Worm (Caenorhabditis elegans) whole organism, L1 larva: ENCODE results near the gene mrpl-35.

Experiments used
- C16A3.4 ChIP-seq: fragments of 150-350 bp; optimal IDR thresholded peaks from 2 replicates; lab custom pipeline; 2014; ENCODE audit warnings: missing biosample characterization, missing genetic modification characterization
- F16B12.6 ChIP-seq: fragments of 150-350 bp; optimal IDR thresholded peaks from 2 replicates; lab custom pipeline; 2014; ENCODE audit warnings: missing biosample characterization, missing genetic modification characterization
- alr-1 ChIP-seq: fragments of 200-800 bp; sonication (Bioruptor generic); optimal IDR thresholded peaks from 2 replicates; lab custom pipeline; 2018; ENCODE audit warnings: borderline replicate concordance, mild to moderate bottlenecking, missing genetic modification characterization, missing compliant biosample characterization
- blmp-1 ChIP-seq: fragments of 150-350 bp; optimal IDR thresholded peaks from 2 replicates; lab custom pipeline; 2014; ENCODE audit warnings: missing biosample characterization, missing genetic modification characterization
- ceh-63 ChIP-seq: fragments of 200-800 bp; sonication (Bioruptor generic); optimal IDR thresholded peaks from 2 replicates; lab custom pipeline; 2018; ENCODE audit warnings: mild to moderate bottlenecking, missing genetic modification characterization, missing compliant biosample characterization
- ceh-82 ChIP-seq, 3 experiments: fragments of 150-350 bp in 1 of 3; sonication (generic microtip) in 2 of 3; optimal IDR thresholded peaks; 2 replicates each; lab custom pipeline; 2014 to 2017; ENCODE audit warnings: missing biosample characterization in 3 of 3, missing genetic modification characterization in 3 of 3
- ceh-88 ChIP-seq: fragments of 200-800 bp; sonication (Bioruptor generic); IDR thresholded peaks from 2 replicates; pipeline ENCODE4 v1.3.6; 2022; ENCODE audit warnings: missing genetic modification characterization, missing compliant biosample characterization
- efl-1 ChIP-seq, 4 experiments: fragments of 150-350 bp; optimal IDR thresholded peaks in 3 of 4; peaks in 1 of 4; 1 replicate in 1 of 4; 2 replicates in 3 of 4; lab custom pipeline; 2014; ENCODE audit warnings: missing biosample characterization in 2 of 4, missing genetic modification characterization in 2 of 4, missing genetic modification reagents in 2 of 4
- efl-3 ChIP-seq: fragments of 200-800 bp; sonication (Bioruptor generic); optimal IDR thresholded peaks from 2 replicates; lab custom pipeline; 2018; ENCODE audit warnings: mild to moderate bottlenecking, missing genetic modification characterization, missing compliant biosample characterization
- egl-27 ChIP-seq, 2 experiments: fragments of 150-350 bp in 1 of 2; sonication (generic microtip); optimal IDR thresholded peaks; 3 replicates each; lab custom pipeline; 2017 to 2018; ENCODE audit warnings: missing biosample characterization in 2 of 2, missing genetic modification characterization in 2 of 2, missing genetic modification reagents in 2 of 2
- elt-2 ChIP-seq: sonication (generic microtip); optimal IDR thresholded peaks from 2 replicates; lab custom pipeline; 2016; ENCODE audit warnings: missing genetic modification characterization, mild to moderate bottlenecking, inconsistent platforms, missing compliant biosample characterization, missing genetic modification reagents
- elt-3 ChIP-seq, 6 experiments: fragments of 150-350 bp in 1 of 6; sonication (generic microtip); optimal IDR thresholded peaks; 2 replicates each; lab custom pipeline; 2017 to 2018; ENCODE audit warnings: missing biosample characterization in 6 of 6, missing genetic modification characterization in 6 of 6, inconsistent platforms in 1 of 6
- grh-1 ChIP-seq: fragments of 200-800 bp; sonication (Bioruptor generic); IDR thresholded peaks from 2 replicates; pipeline ENCODE4 v1.3.6; 2022; ENCODE audit warnings: missing genetic modification reagents, missing genetic modification characterization, missing compliant biosample characterization
- hpl-2 ChIP-seq: fragments of 150-350 bp; optimal IDR thresholded peaks from 2 replicates; lab custom pipeline; 2014; ENCODE audit warnings: missing biosample characterization, missing genetic modification reagents, missing genetic modification characterization
- irx-1 ChIP-seq: sonication (generic microtip); optimal IDR thresholded peaks from 2 replicates; lab custom pipeline; 2016; ENCODE audit warnings: missing genetic modification characterization, missing compliant biosample characterization
- lin-14 ChIP-seq: fragments of 200-800 bp; sonication (Bioruptor generic); optimal IDR thresholded peaks from 2 replicates; lab custom pipeline; 2018; ENCODE audit warnings: mild to moderate bottlenecking, missing genetic modification characterization, moderate library complexity, missing compliant biosample characterization
- lin-35 ChIP-seq, 2 experiments: fragments of 150-350 bp; optimal IDR thresholded peaks; 2 replicates each; lab custom pipeline; 2014; ENCODE audit warnings: missing biosample characterization in 2 of 2, missing genetic modification characterization in 2 of 2, missing genetic modification reagents in 2 of 2
- lin-39 ChIP-seq: fragments of 150-350 bp; optimal IDR thresholded peaks from 2 replicates; lab custom pipeline; 2014; ENCODE audit warnings: missing biosample characterization, missing genetic modification reagents, missing genetic modification characterization
- mab-9 ChIP-seq: fragments of 200-800 bp; sonication (Bioruptor generic); IDR thresholded peaks from 2 replicates; pipeline ENCODE4 v1.3.6; 2022; ENCODE audit warnings: missing genetic modification reagents, missing genetic modification characterization, missing compliant biosample characterization
- mdl-1 ChIP-seq, 2 experiments: fragments of 150-350 bp; optimal IDR thresholded peaks; 2 replicates each; lab custom pipeline; 2014 to 2017; ENCODE audit warnings: missing biosample characterization in 2 of 2, missing genetic modification characterization in 2 of 2, inconsistent platforms in 1 of 2
- mef-2 ChIP-seq: fragments of 150-350 bp; optimal IDR thresholded peaks from 2 replicates; lab custom pipeline; 2014; ENCODE audit warnings: missing biosample characterization, missing genetic modification characterization
- mep-1 ChIP-seq: fragments of 150-350 bp; optimal IDR thresholded peaks from 2 replicates; lab custom pipeline; 2014; ENCODE audit warnings: missing biosample characterization, missing genetic modification characterization
- nhr-12 ChIP-seq: sonication (generic microtip); optimal IDR thresholded peaks from 2 replicates; lab custom pipeline; 2017; ENCODE audit warnings: missing biosample characterization, missing genetic modification characterization
- nhr-19 ChIP-seq: fragments of 200-800 bp; sonication (Bioruptor generic); conservative IDR thresholded peaks from 2 replicates; pipeline ENCODE4 v1.3.6; 2022; ENCODE audit warnings: missing genetic modification characterization, missing compliant biosample characterization
- nhr-76 ChIP-seq: sonication (generic microtip); optimal IDR thresholded peaks from 2 replicates; lab custom pipeline; 2017; ENCODE audit warnings: missing biosample characterization, missing genetic modification characterization
- nhr-77 ChIP-seq: fragments of 150-350 bp; optimal IDR thresholded peaks from 2 replicates; lab custom pipeline; 2014; ENCODE audit warnings: missing biosample characterization, missing genetic modification characterization
- nhr-85 ChIP-seq: sonication (generic microtip); peaks from one replicate; lab custom pipeline; 2016; ENCODE audit warnings: missing genetic modification characterization, inconsistent platforms, missing compliant biosample characterization
- nhr-90 ChIP-seq: sonication (generic microtip); optimal IDR thresholded peaks from 2 replicates; lab custom pipeline; 2016; ENCODE audit warnings: mild to moderate bottlenecking, missing genetic modification characterization, missing compliant biosample characterization; ENCODE audit not compliant: poor library complexity
- pax-3 ChIP-seq: fragments of 200-800 bp; sonication (Bioruptor generic); optimal IDR thresholded peaks from 2 replicates; lab custom pipeline; 2018; ENCODE audit warnings: mild to moderate bottlenecking, missing genetic modification characterization, moderate library complexity, missing compliant biosample characterization
- pqm-1 ChIP-seq: sonication (generic microtip); optimal IDR thresholded peaks from 3 replicates; lab custom pipeline; 2017; ENCODE audit warnings: missing biosample characterization, missing genetic modification characterization
- rnt-1 ChIP-seq: sonication (generic microtip); optimal IDR thresholded peaks from 2 replicates; lab custom pipeline; 2016; ENCODE audit warnings: mild to moderate bottlenecking, missing genetic modification characterization, moderate library complexity, missing compliant biosample characterization
- skn-1 ChIP-seq: fragments of 150-350 bp; optimal IDR thresholded peaks from 2 replicates; lab custom pipeline; 2014; ENCODE audit warnings: missing biosample characterization, missing genetic modification characterization
- snpc-4 ChIP-seq: fragments of 150-350 bp; optimal IDR thresholded peaks from 2 replicates; lab custom pipeline; 2014; ENCODE audit warnings: missing biosample characterization, missing genetic modification characterization
- snu-23 ChIP-seq: sonication (generic microtip); optimal IDR thresholded peaks from 2 replicates; lab custom pipeline; 2016; ENCODE audit warnings: missing genetic modification characterization, missing compliant biosample characterization
- sox-4 ChIP-seq: sonication (generic microtip); optimal IDR thresholded peaks from 2 replicates; lab custom pipeline; 2016; ENCODE audit warnings: missing genetic modification characterization, missing compliant biosample characterization
- sptf-1 ChIP-seq: fragments of 150-350 bp; optimal IDR thresholded peaks from 2 replicates; lab custom pipeline; 2014; ENCODE audit warnings: missing biosample characterization, missing genetic modification characterization
- swsn-7 ChIP-seq: sonication (generic microtip); optimal IDR thresholded peaks from 2 replicates; lab custom pipeline; 2016; ENCODE audit warnings: missing genetic modification characterization, missing compliant biosample characterization
- tbx-2 ChIP-seq: sonication (generic microtip); optimal IDR thresholded peaks from 2 replicates; lab custom pipeline; 2016; ENCODE audit warnings: missing genetic modification characterization, missing compliant biosample characterization
- unc-130 ChIP-seq: fragments of 150-350 bp; optimal IDR thresholded peaks from 2 replicates; lab custom pipeline; 2017; ENCODE audit warnings: missing biosample characterization, missing genetic modification characterization, inconsistent platforms
- unc-30 ChIP-seq: sonication (generic microtip); optimal IDR thresholded peaks from 2 replicates; lab custom pipeline; 2017; ENCODE audit warnings: missing biosample characterization, missing genetic modification characterization
- unc-62 ChIP-seq: fragments of 150-350 bp; optimal IDR thresholded peaks from 2 replicates; lab custom pipeline; 2014; ENCODE audit warnings: missing biosample characterization, missing genetic modification reagents, missing genetic modification characterization
- unc-98 ChIP-seq: fragments of 200-800 bp; sonication (Bioruptor generic); IDR thresholded peaks from 2 replicates; pipeline ENCODE4 v1.3.6; 2022; ENCODE audit warnings: missing genetic modification characterization, missing compliant biosample characterization
- ztf-11 ChIP-seq, 2 experiments: sonication (generic microtip); optimal IDR thresholded peaks; 2 replicates each; lab custom pipeline; 2016 to 2017; ENCODE audit warnings: missing genetic modification characterization in 2 of 2, missing biosample characterization in 1 of 2, missing compliant biosample characterization in 1 of 2
- ztf-4 ChIP-seq: fragments of 150-350 bp; optimal IDR thresholded peaks from 2 replicates; lab custom pipeline; 2014; ENCODE audit warnings: missing biosample characterization, missing genetic modification characterization

The mrpl-35 gene

DNA sequence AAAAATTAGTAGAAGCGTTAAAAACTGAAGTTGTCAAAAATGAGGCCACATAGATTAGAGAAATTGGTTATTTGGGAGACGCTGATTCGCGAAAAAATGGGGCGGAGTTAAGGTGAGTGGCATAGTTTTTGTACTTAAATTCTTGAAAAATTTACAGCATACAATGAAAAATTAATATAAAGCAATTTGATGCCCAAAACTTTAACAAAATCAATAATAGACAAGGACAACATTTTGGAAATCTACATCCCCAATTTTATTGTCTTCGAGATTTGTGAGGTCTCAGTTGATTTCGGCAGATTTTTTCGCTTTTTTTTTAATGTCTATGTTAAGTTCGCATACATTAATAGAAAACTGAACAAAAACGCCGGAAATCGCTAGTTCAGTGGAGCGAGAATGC, 33.8 kb upstream of the mrpl-35 start (continued):
- no peak for TF ChIP-seq egl-27 (tag; optimal IDR thresholded peaks at IDR 0.05; lab: Kevin White, UChicago)
- no peak for TF ChIP-seq sptf-1 (tag; lab: Kevin White, UChicago)
- TF ChIP-seq ztf-4, result no peak
- TF ChIP-seq ceh-88 (GFP tag; lab: Robert Waterston, UW), result peak; percentile 65; the same call in 1 of the 2 replicates

DNA sequence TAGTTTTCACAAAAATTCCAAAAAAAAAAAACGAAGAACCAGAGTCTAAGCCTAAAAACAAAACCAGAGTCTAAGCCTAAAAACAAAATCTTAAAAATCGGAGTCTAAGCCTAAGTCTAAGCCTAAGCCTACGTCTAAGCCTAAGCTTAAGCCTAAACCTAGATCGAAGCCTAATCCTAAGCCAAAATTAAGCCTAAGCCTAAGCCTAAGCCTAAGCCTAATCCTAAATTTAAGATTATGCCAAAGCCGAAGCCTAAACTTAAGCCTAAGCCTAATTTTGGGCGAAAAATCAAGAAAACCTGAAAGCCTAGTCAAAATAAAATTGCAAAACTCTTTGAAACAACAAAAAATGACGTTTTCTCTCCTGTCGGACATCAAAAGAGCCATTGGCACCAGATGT, 32.7 kb upstream of the mrpl-35 start:
- TF ChIP-seq tbx-2 (tag; lab: Kevin White, UChicago), result no peak
- TF ChIP-seq grh-1 (GFP tag; lab: Robert Waterston, UW), result no peak
- no peak for TF ChIP-seq mab-9 (GFP tag; lab: Robert Waterston, UW)
- no peak for TF ChIP-seq unc-130 (tag; lab: Kevin White, UChicago)
- TF ChIP-seq alr-1 (tag; lab: Kevin White, UChicago), result no peak
- no peak for TF ChIP-seq unc-62 (GFP tag; lab: Kevin White, UChicago)
- TF ChIP-seq irx-1 (tag; lab: Kevin White, UChicago), result no peak
- no peak for TF ChIP-seq elt-3 (tag; optimal IDR thresholded peaks at IDR 0.05; lab: Kevin White, UChicago)
- no peak for TF ChIP-seq hpl-2 (GFP tag; lab: Kevin White, UChicago)
- TF ChIP-seq swsn-7 (tag; lab: Kevin White, UChicago), result no peak
- TF ChIP-seq pax-3 (tag; lab: Kevin White, UChicago), result no peak
- no peak for TF ChIP-seq lin-35 (GFP tag; optimal IDR thresholded peaks at IDR 0.05; lab: Kevin White, UChicago)
- TF ChIP-seq egl-27 (tag; optimal IDR thresholded peaks at IDR 0.05; lab: Kevin White, UChicago), result no peak

DNA sequence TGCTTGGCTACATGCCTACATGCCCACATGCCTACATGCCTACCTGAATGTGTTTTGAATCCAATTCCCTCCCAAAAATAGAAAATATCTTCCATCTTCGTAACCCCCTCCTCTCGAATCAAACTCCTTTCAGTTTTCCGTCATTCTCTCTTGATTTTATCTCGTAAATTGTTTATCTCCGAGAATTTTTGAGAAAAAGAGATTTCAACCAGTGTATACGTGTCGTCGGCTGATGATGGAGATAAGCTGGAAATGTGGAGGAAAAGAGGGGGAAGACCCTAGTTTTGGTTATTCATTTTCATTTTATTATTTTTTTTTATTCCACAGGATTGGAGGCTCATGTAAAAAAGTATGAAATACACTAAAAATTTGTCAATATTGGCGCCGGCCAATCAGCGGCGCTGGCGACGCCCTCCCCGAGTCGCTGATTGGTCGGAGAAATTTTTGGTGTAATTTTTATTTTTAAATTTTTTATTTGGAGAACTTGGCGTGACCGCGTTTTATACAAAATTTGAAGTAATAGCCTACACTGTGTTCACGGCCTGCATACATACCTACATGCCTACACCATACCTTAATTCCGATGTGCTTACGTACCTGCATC, 31.1 kb upstream of the mrpl-35 start:
- TF ChIP-seq unc-98 (GFP tag; lab: Robert Waterston, UW), result no peak
- no peak for TF ChIP-seq F16B12.6 (tag; lab: Kevin White, UChicago)
- no peak for TF ChIP-seq elt-3 (tag; optimal IDR thresholded peaks at IDR 0.05; lab: Kevin White, UChicago)
- TF ChIP-seq tbx-2 (tag; lab: Kevin White, UChicago), result no peak
- TF ChIP-seq rnt-1 (tag; lab: Kevin White, UChicago), result peak; percentile 0
- TF ChIP-seq blmp-1 (tag; lab: Kevin White, UChicago), result peak; percentile 50
- TF ChIP-seq efl-1 (optimal IDR thresholded peaks at IDR 0.05; lab: Kevin White, UChicago), result no peak
- no peak for TF ChIP-seq efl-1 (GFP tag; optimal IDR thresholded peaks at IDR 0.05 in 1 of 2; lab: Kevin White, UChicago)
- peak; percentile 26 for TF ChIP-seq lin-14 (GFP tag; lab: Kevin White, UChicago)
- no peak for TF ChIP-seq swsn-7 (tag; lab: Kevin White, UChicago)
- TF ChIP-seq nhr-12, result no peak
- TF ChIP-seq nhr-85 (tag; lab: Kevin White, UChicago), result peak; percentile 31
- no peak for TF ChIP-seq lin-39

DNA sequence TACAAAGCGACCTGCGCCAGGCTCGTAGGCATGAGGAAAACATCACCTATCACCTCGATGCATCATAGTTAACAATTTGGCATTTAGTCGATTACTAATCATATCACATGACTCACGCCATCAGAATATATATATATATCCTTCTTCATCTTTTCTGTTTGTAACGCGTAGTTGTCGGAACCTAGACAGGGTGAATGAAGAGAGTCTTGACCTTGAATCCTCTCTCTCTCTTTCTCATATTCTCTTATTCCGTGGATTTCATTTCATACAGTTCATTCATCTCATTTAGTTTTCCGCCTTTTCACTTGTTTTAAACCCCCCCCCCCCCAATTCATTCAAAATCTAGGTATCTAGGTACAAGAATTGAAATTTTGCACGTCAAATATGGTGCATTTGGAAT, 29.8 kb upstream of the mrpl-35 start:
- TF ChIP-seq unc-30 (tag; lab: Kevin White, UChicago), result no peak
- TF ChIP-seq C16A3.4, result no peak
- TF ChIP-seq unc-62 (GFP tag; lab: Kevin White, UChicago), result no peak
- TF ChIP-seq nhr-12, result no peak
- no peak for TF ChIP-seq ceh-63 (GFP tag; lab: Kevin White, UChicago)
- peak; percentile 60 for TF ChIP-seq lin-14 (GFP tag; lab: Kevin White, UChicago)
- no peak for TF ChIP-seq tbx-2 (tag; lab: Kevin White, UChicago)
- TF ChIP-seq efl-3 (GFP tag; lab: Kevin White, UChicago), result no peak
- no peak for TF ChIP-seq snpc-4
- no peak for TF ChIP-seq skn-1
- peak; percentile 16 for TF ChIP-seq snu-23
- no peak for TF ChIP-seq mef-2 (tag; lab: Kevin White, UChicago)
- TF ChIP-seq elt-3 (tag; optimal IDR thresholded peaks at IDR 0.05; lab: Kevin White, UChicago), result peak in 1 of 6 experiments; percentile 46
- TF ChIP-seq grh-1 (GFP tag; lab: Robert Waterston, UW), result no peak
- TF ChIP-seq sox-4 (tag; lab: Kevin White, UChicago), result no peak
- no peak for TF ChIP-seq sptf-1 (tag; lab: Kevin White, UChicago)
- peak; percentile 63 for TF ChIP-seq nhr-85 (tag; lab: Kevin White, UChicago)
- no peak for TF ChIP-seq egl-27 (tag; optimal IDR thresholded peaks at IDR 0.05; lab: Kevin White, UChicago)
- TF ChIP-seq nhr-77, result no peak
- TF ChIP-seq nhr-19 (GFP tag; lab: Robert Waterston, UW), result no peak
- no peak for TF ChIP-seq nhr-76 (tag; lab: Kevin White, UChicago)
- TF ChIP-seq mdl-1 (tag; optimal IDR thresholded peaks at IDR 0.05; lab: Kevin White, UChicago), result no peak
- TF ChIP-seq nhr-90 (tag; lab: Kevin White, UChicago), result peak; percentile 47
- TF ChIP-seq unc-130 (tag; lab: Kevin White, UChicago), result peak; percentile 1
- no peak for TF ChIP-seq ceh-82 (tag; optimal IDR thresholded peaks at IDR 0.05; lab: Kevin White, UChicago)
- no peak for TF ChIP-seq elt-2
- TF ChIP-seq alr-1 (tag; lab: Kevin White, UChicago), result no peak
- TF ChIP-seq pqm-1 (tag; lab: Kevin White, UChicago), result no peak
- peak; percentile 54 for TF ChIP-seq mep-1 (tag; lab: Kevin White, UChicago)
- TF ChIP-seq lin-35 (GFP tag; optimal IDR thresholded peaks at IDR 0.05; lab: Kevin White, UChicago), result no peak
- no peak for TF ChIP-seq ztf-11 (tag; optimal IDR thresholded peaks at IDR 0.05; lab: Kevin White, UChicago)
